Fruit fly (Drosophila melanogaster): ENCODE measurements around the gene CG10864.

CG10864 gene

dm6 chr3R:18404713-18405112, 6.7 kb downstream of the CG10864 start, which contains the start of gene CG7685 (continued):
- TF ChIP-seq Hey (tag; optimal IDR thresholded peaks at IDR 0.05) (peak; percentile 5), ems (GFP tag; optimal IDR thresholded peaks at IDR 0.05) (peak; percentile 66), pita (GFP tag; optimal IDR thresholded peaks at IDR 0.05) (no peak), CG15514 (GFP tag; optimal IDR thresholded peaks at IDR 0.05) (peak; percentile 81), gce (GFP tag; IDR thresholded peaks at IDR 0.05) (no peak; the same call in 2 of the 3 replicates), slp2 (GFP tag; optimal IDR thresholded peaks at IDR 0.05) (peak; percentile 14), Dad (GFP tag; optimal IDR thresholded peaks at IDR 0.05) (peak; percentile 50), Hmx (GFP tag; optimal IDR thresholded peaks at IDR 0.05) (peak; percentile 15), CG34422 (GFP tag; IDR thresholded peaks at IDR 0.05) (peak; percentile 71), sd (tag; optimal IDR thresholded peaks at IDR 0.05) (peak; percentile 49), CG1529 (GFP tag; optimal IDR thresholded peaks at IDR 0.05) (peak; percentile 8), CG10147 (GFP tag; optimal IDR thresholded peaks at IDR 0.05) (peak; percentile 54), schlank (tag; optimal IDR thresholded peaks at IDR 0.05) (peak; percentile 34), luna (GFP tag; optimal IDR thresholded peaks at IDR 0.05) (no peak), Neu2 (GFP tag; optimal IDR thresholded peaks at IDR 0.05; ENCODE audit: borderline replicate concordance) (no peak), CG7745 (tag; optimal IDR thresholded peaks at IDR 0.05) (no peak), CG7987 (GFP tag; optimal IDR thresholded peaks at IDR 0.05) (peak; percentile 77), pum (GFP tag; optimal IDR thresholded peaks at IDR 0.05) (peak; percentile 43), mld (GFP tag; IDR thresholded peaks at IDR 0.05; ENCODE audit: partially characterized antibody) (no peak), Hand (GFP tag; optimal IDR thresholded peaks at IDR 0.05) (no peak), Spps (tag; optimal IDR thresholded peaks at IDR 0.05) (no peak), CG13296 (GFP tag; optimal IDR thresholded peaks at IDR 0.05) (peak; percentile 77), eyg (GFP tag; optimal IDR thresholded peaks at IDR 0.05) (peak; percentile 63), NC2β (GFP tag; optimal IDR thresholded peaks at IDR 0.05) (peak; percentile 60), row (GFP tag; IDR thresholded peaks at IDR 0.05) (peak; percentile 85), sc (optimal IDR thresholded peaks at IDR 0.05) (no peak), sc (GFP tag; optimal IDR thresholded peaks at IDR 0.05) (no peak), kay (GFP tag; optimal IDR thresholded peaks at IDR 0.05) (peak; percentile 35), CG33213 (GFP tag; optimal IDR thresholded peaks at IDR 0.05) (peak; percentile 79), Side (GFP tag; optimal IDR thresholded peaks at IDR 0.05) (peak; percentile 62), CG1792 (GFP tag; optimal IDR thresholded peaks at IDR 0.05) (peak; percentile 20), Dref (GFP tag; IDR thresholded peaks at IDR 0.05) (no peak), Antp (GFP tag; optimal IDR thresholded peaks at IDR 0.05) (peak; percentile 49), CG12299 (tag; optimal IDR thresholded peaks at IDR 0.05) (peak; percentile 57), CG1647 (GFP tag; optimal IDR thresholded peaks at IDR 0.05) (peak; percentile 68), ERR (GFP tag; optimal IDR thresholded peaks at IDR 0.05) (peak; percentile 11), CG18476 (GFP tag; optimal IDR thresholded peaks at IDR 0.05) (peak; percentile 32), NfI (GFP tag; optimal IDR thresholded peaks at IDR 0.05) (peak; percentile 68), CG12104 (GFP tag; optimal IDR thresholded peaks at IDR 0.05) (peak; percentile 57), knrl (GFP tag; IDR thresholded peaks at IDR 0.05; ENCODE audit: partially characterized antibody) (no peak), CG30431 (GFP tag; optimal IDR thresholded peaks at IDR 0.05) (no peak), zf30C (GFP tag; optimal IDR thresholded peaks at IDR 0.05) (peak; percentile 63), gsb (GFP tag; IDR thresholded peaks at IDR 0.05) (no peak), CG8359 (GFP tag; optimal IDR thresholded peaks at IDR 0.05; ENCODE audit: borderline replicate concordance) (no peak), CG13424 (tag; optimal IDR thresholded peaks at IDR 0.05) (peak; percentile 66), lilli (GFP tag; optimal IDR thresholded peaks at IDR 0.05) (peak; percentile 82), zfh2 (GFP tag; optimal IDR thresholded peaks at IDR 0.05) (peak; percentile 68), CG6854 (GFP tag; optimal IDR thresholded peaks at IDR 0.05) (no peak), Scr (GFP tag; IDR thresholded peaks at IDR 0.05; ENCODE audit: partially characterized antibody) (peak; percentile 43), lmd (GFP tag; IDR thresholded peaks at IDR 0.05) (peak; percentile 56; the same call in 1 of the 2 replicates), Ptx1 (GFP tag; IDR thresholded peaks at IDR 0.05) (peak; percentile 44)

Data from whole organism, embryonic.